Worm (Caenorhabditis elegans): ENCODE results near the gene nlp-53.

nlp-53 gene

ce11 chrX:13663641-13664633 is 45.3 kb downstream of the nlp-53 start, which contains the start of gene C04A11.5:
TSS of gene C04A11.5 (plus strand) at chrX:13664583.
- TF ChIP-seq hlh-30 (tag; optimal IDR thresholded peaks at IDR 0.05; ENCODE audit: insufficient read depth) = peak; percentile 45
- peak; percentile 21 for TF ChIP-seq mxl-3 (GFP tag; optimal IDR thresholded peaks at IDR 0.05)
- no peak for TF ChIP-seq T26A8.4 (GFP tag; IDR thresholded peaks at IDR 0.05)
- TF ChIP-seq ceh-62 (tag; optimal IDR thresholded peaks at IDR 0.05) = no peak
- TF ChIP-seq nhr-28 (tag; optimal IDR thresholded peaks at IDR 0.05) = peak; percentile 60
- TF ChIP-seq unc-62 (GFP tag; optimal IDR thresholded peaks at IDR 0.05 in 1 of 2) = peak in 1 of 2 experiments; percentile 30
- TF ChIP-seq unc-62 (tag; optimal IDR thresholded peaks at IDR 0.05) = no peak
- peak; percentile 22 for TF ChIP-seq hlh-11 (tag; optimal IDR thresholded peaks at IDR 0.05)
- peak in 1 of 2 experiments; percentile 14 for TF ChIP-seq mdl-1 (tag; optimal IDR thresholded peaks at IDR 0.05)

ce11 chrX:13665447-13665846 is 46.8 kb downstream of the nlp-53 start:
- TF ChIP-seq rbr-2 (tag; optimal IDR thresholded peaks at IDR 0.05) (peak; percentile 92), T26A8.4 (GFP tag; IDR thresholded peaks at IDR 0.05) (peak; percentile 94), zfp-3 (GFP tag; conservative IDR thresholded peaks at IDR 0.05) (peak; percentile 68; the same call in 1 of the 2 replicates), Y75B8A.6 (GFP tag; IDR thresholded peaks at IDR 0.05) (peak; percentile 95), ceh-44 (GFP tag; IDR thresholded peaks at IDR 0.05) (peak; percentile 90), lin-39 (tag; optimal IDR thresholded peaks at IDR 0.05) (no peak), tra-1 (GFP tag; IDR thresholded peaks at IDR 0.05) (peak; percentile 95), F49E8.2 (tag; optimal IDR thresholded peaks at IDR 0.05; ENCODE audit: borderline replicate concordance) (peak; percentile 81), duxl-1 (tag; optimal IDR thresholded peaks at IDR 0.05; ENCODE audit: poor library complexity) (peak; percentile 94), unc-39 (tag; optimal IDR thresholded peaks at IDR 0.05) (no peak), D1046.2 (GFP tag; IDR thresholded peaks at IDR 0.05) (peak; percentile 92), hlh-30 (tag; optimal IDR thresholded peaks at IDR 0.05; ENCODE audit: insufficient read depth) (peak; percentile 83), nhr-102 (tag; optimal IDR thresholded peaks at IDR 0.05) (peak; percentile 90), nhr-48 (tag; optimal IDR thresholded peaks at IDR 0.05) (peak; percentile 84), nhr-111 (GFP tag; optimal IDR thresholded peaks at IDR 0.05) (peak; percentile 84), hlh-11 (tag; optimal IDR thresholded peaks at IDR 0.05) (peak; percentile 83), ceh-28 (tag; optimal IDR thresholded peaks at IDR 0.05) (no peak), fos-1 (tag; optimal IDR thresholded peaks at IDR 0.05) (no peak), arid-1 (GFP tag; conservative IDR thresholded peaks at IDR 0.05) (peak; percentile 95), vab-7 (GFP tag; IDR thresholded peaks at IDR 0.05) (peak; percentile 98), pha-4 (GFP tag; IDR thresholded peaks at IDR 0.05) (peak; percentile 96), pha-4 (tag; optimal IDR thresholded peaks at IDR 0.05) (peak; percentile 5), fkh-10 (GFP tag; optimal IDR thresholded peaks at IDR 0.05) (peak; percentile 45), daf-8 (GFP tag; IDR thresholded peaks at IDR 0.05) (peak; percentile 80; the same call in 1 of the 2 replicates), tag-97 (GFP tag; IDR thresholded peaks at IDR 0.05) (no peak), php-3 (GFP tag; IDR thresholded peaks at IDR 0.05) (peak; percentile 91), snpc-4 (tag; optimal IDR thresholded peaks at IDR 0.05) (no peak), sdz-12 (GFP tag; optimal IDR thresholded peaks at IDR 0.05) (peak; percentile 92), zag-1 (tag; optimal IDR thresholded peaks at IDR 0.05) (no peak), spr-1 (tag; optimal IDR thresholded peaks at IDR 0.05) (peak; percentile 90), lin-29 (GFP tag; IDR thresholded peaks at IDR 0.05) (peak; percentile 76; the same call in 1 of the 2 replicates), zip-11 (GFP tag; IDR thresholded peaks at IDR 0.05) (peak; percentile 86; the same call in 1 of the 2 replicates), nhr-76 (tag; optimal IDR thresholded peaks at IDR 0.05) (no peak), egl-43 (GFP tag; IDR thresholded peaks at IDR 0.05) (peak; percentile 99), dmd-9 (GFP tag; IDR thresholded peaks at IDR 0.05) (peak; percentile 91), daf-16 (GFP tag; optimal IDR thresholded peaks at IDR 0.05) (peak; percentile 88 to 98), daf-16 (tag; optimal IDR thresholded peaks at IDR 0.05) (peak; percentile 80), cey-2 (tag; optimal IDR thresholded peaks at IDR 0.05; ENCODE audit: borderline replicate concordance, insufficient read depth) (no peak), F44E2.7 (GFP tag; IDR thresholded peaks at IDR 0.05) (peak; percentile 95), saeg-2 (GFP tag; IDR thresholded peaks at IDR 0.05) (peak; percentile 90), unc-62 (GFP tag; optimal IDR thresholded peaks at IDR 0.05 in 1 of 2) (peak in 1 of 2 experiments; percentile 98), unc-62 (tag; optimal IDR thresholded peaks at IDR 0.05) (no peak)
